Worm (Caenorhabditis elegans) whole organism, L4 larva: ENCODE results near the gene K07F5.16.

Experiments used
- F26F4.8 ChIP-seq: fragments of 200-800 bp; sonication (Bioruptor generic); conservative IDR thresholded peaks from 2 replicates; pipeline ENCODE4 v1.3.6; 2022; ENCODE audit warnings: missing genetic modification characterization, missing compliant biosample characterization
- F44E2.7 ChIP-seq: fragments of 200-800 bp; sonication (Bioruptor generic); IDR thresholded peaks from 2 replicates; pipeline ENCODE4 v2.1.2; 2022; ENCODE audit warnings: missing genetic modification characterization, missing compliant biosample characterization
- F49E8.2 ChIP-seq: sonication (generic microtip); optimal IDR thresholded peaks from 2 replicates; lab custom pipeline; 2016; ENCODE audit warnings: missing compliant biosample characterization, mild to moderate bottlenecking, missing genetic modification characterization, borderline replicate concordance
- Y75B8A.6 ChIP-seq: fragments of 200-800 bp; sonication (Bioruptor generic); IDR thresholded peaks from 2 replicates; pipeline ENCODE4 v1.3.6; 2022; ENCODE audit warnings: missing genetic modification reagents, missing genetic modification characterization, missing compliant biosample characterization
- aha-1 ChIP-seq: fragments of 150-350 bp; peaks from one replicate; lab custom pipeline; 2014; ENCODE audit warnings: missing biosample characterization, missing genetic modification characterization
- ceh-28 ChIP-seq: fragments of 150-350 bp; optimal IDR thresholded peaks from 2 replicates; lab custom pipeline; 2014; ENCODE audit warnings: missing biosample characterization, missing genetic modification reagents, missing genetic modification characterization
- ceh-62 ChIP-seq: sonication (generic microtip); optimal IDR thresholded peaks from 2 replicates; lab custom pipeline; 2017; ENCODE audit warnings: missing biosample characterization, missing genetic modification characterization
- ces-1 ChIP-seq: fragments of 150-350 bp; sonication (generic microtip); optimal IDR thresholded peaks from 4 replicates; lab custom pipeline; 2014; ENCODE audit warnings: missing biosample characterization, missing genetic modification reagents, missing genetic modification characterization
- cey-2 ChIP-seq: sonication (generic microtip); optimal IDR thresholded peaks from 3 replicates; lab custom pipeline; 2017; ENCODE audit warnings: missing genetic modification characterization, mild to moderate bottlenecking, missing compliant biosample characterization, antibody characterized with exemption, borderline replicate concordance; ENCODE audit not compliant: insufficient read depth
- daf-19 ChIP-seq: fragments of 200-800 bp; sonication (Bioruptor generic); conservative IDR thresholded peaks from 2 replicates; pipeline ENCODE4 v1.3.6; 2022; ENCODE audit warnings: missing genetic modification characterization, missing compliant biosample characterization
- duxl-1 ChIP-seq: sonication (generic microtip); optimal IDR thresholded peaks from 2 replicates; lab custom pipeline; 2016; ENCODE audit warnings: mild to moderate bottlenecking, missing genetic modification characterization, moderate library complexity, missing compliant biosample characterization; ENCODE audit not compliant: poor library complexity
- egl-27 ChIP-seq: sonication (generic microtip); optimal IDR thresholded peaks from 3 replicates; lab custom pipeline; 2017; ENCODE audit warnings: missing biosample characterization, missing genetic modification reagents, missing genetic modification characterization
- egl-43 ChIP-seq: fragments of 200-800 bp; sonication (Bioruptor generic); IDR thresholded peaks from 2 replicates; pipeline ENCODE4 v1.3.6; 2022; ENCODE audit warnings: missing genetic modification reagents, missing genetic modification characterization, missing compliant biosample characterization
- hif-1 ChIP-seq, 2 experiments: sonication (generic microtip); optimal IDR thresholded peaks; 2 replicates each; lab custom pipeline; 2016 to 2017; ENCODE audit warnings: missing compliant biosample characterization in 2 of 2, missing genetic modification characterization in 2 of 2, missing genetic modification reagents in 2 of 2, missing genotype in 2 of 2, mild to moderate bottlenecking in 1 of 2
- jun-1 ChIP-seq: fragments of 150-350 bp; optimal IDR thresholded peaks from 2 replicates; lab custom pipeline; 2014; ENCODE audit warnings: missing biosample characterization, missing genetic modification reagents, missing genetic modification characterization
- lim-7 ChIP-seq: fragments of 200-800 bp; sonication (Bioruptor generic); IDR thresholded peaks from 2 replicates; pipeline ENCODE4 v1.3.6; 2022; ENCODE audit warnings: missing genetic modification characterization, missing compliant biosample characterization
- lin-13 ChIP-seq: fragments of 150-350 bp; optimal IDR thresholded peaks from 2 replicates; lab custom pipeline; 2014; ENCODE audit warnings: missing biosample characterization, missing genetic modification reagents, missing genetic modification characterization
- lin-15B ChIP-seq: fragments of 150-350 bp; sonication (generic microtip); optimal IDR thresholded peaks from 3 replicates; lab custom pipeline; 2014; ENCODE audit warnings: missing biosample characterization, missing genetic modification characterization
- lsy-2 ChIP-seq, 2 experiments: fragments of 150-350 bp in 1 of 2; sonication (generic microtip) in 1 of 2; optimal IDR thresholded peaks; 2 replicates each; lab custom pipeline; 2014 to 2017; ENCODE audit warnings: missing biosample characterization in 2 of 2, missing genetic modification characterization in 2 of 2
- madf-9 ChIP-seq: fragments of 200-800 bp; sonication (Bioruptor generic); conservative IDR thresholded peaks from 2 replicates; pipeline ENCODE4 v1.3.6; 2022; ENCODE audit warnings: missing genetic modification reagents, missing genetic modification characterization, missing compliant biosample characterization
- mes-2 ChIP-seq: sonication (generic microtip); optimal IDR thresholded peaks from 2 replicates; lab custom pipeline; 2016; ENCODE audit warnings: missing genotype, mild to moderate bottlenecking, missing genetic modification characterization, missing compliant biosample characterization; ENCODE audit not compliant: poor library complexity, severe bottlenecking
- nhr-10 ChIP-seq: fragments of 150-350 bp; optimal IDR thresholded peaks from 2 replicates; lab custom pipeline; 2014; ENCODE audit warnings: missing biosample characterization, missing genetic modification characterization
- nhr-25 ChIP-seq: sonication (generic microtip); optimal IDR thresholded peaks from 2 replicates; lab custom pipeline; 2017; ENCODE audit warnings: missing genetic modification characterization, mild to moderate bottlenecking, missing compliant biosample characterization, antibody characterized with exemption, moderate library complexity, borderline replicate concordance; ENCODE audit not compliant: insufficient read depth
- nhr-41 ChIP-seq: fragments of 200-800 bp; sonication (Bioruptor generic); IDR thresholded peaks from 2 replicates; pipeline ENCODE4 v1.3.6; 2022; ENCODE audit warnings: missing genetic modification reagents, missing genetic modification characterization, missing compliant biosample characterization
- nhr-6 ChIP-seq: fragments of 150-350 bp; optimal IDR thresholded peaks from 2 replicates; lab custom pipeline; 2014; ENCODE audit warnings: missing biosample characterization, missing genetic modification characterization
- pha-4 ChIP-seq, 2 experiments: fragments of 150-350 bp in 1 of 2; fragments of 200-800 bp in 1 of 2; sonication (Bioruptor generic) in 1 of 2; IDR thresholded peaks in 1 of 2; optimal IDR thresholded peaks in 1 of 2; 2 replicates each; pipeline versions ENCODE4 v1.3.6 to Lab custom; 2014 to 2022; ENCODE audit warnings: missing genetic modification characterization in 2 of 2, missing genetic modification reagents in 2 of 2, missing biosample characterization in 1 of 2, missing compliant biosample characterization in 1 of 2
- set-16 ChIP-seq: fragments of 200-800 bp; sonication (Bioruptor generic); IDR thresholded peaks from 2 replicates; pipeline ENCODE4 v1.3.6; 2022; ENCODE audit warnings: missing genetic modification reagents, missing genetic modification characterization, missing compliant biosample characterization
- skn-1 ChIP-seq: fragments of 150-350 bp; optimal IDR thresholded peaks from 2 replicates; lab custom pipeline; 2014; ENCODE audit warnings: missing biosample characterization, missing genetic modification characterization
- spr-1 ChIP-seq: sonication (generic microtip); optimal IDR thresholded peaks from 2 replicates; lab custom pipeline; 2016; ENCODE audit warnings: mild to moderate bottlenecking, missing genetic modification characterization, missing compliant biosample characterization
- spr-3 ChIP-seq: fragments of 200-800 bp; sonication (Bioruptor generic); optimal IDR thresholded peaks from 2 replicates; lab custom pipeline; 2018; ENCODE audit warnings: mild to moderate bottlenecking, missing genetic modification characterization, missing compliant biosample characterization
- zfp-3 ChIP-seq: fragments of 200-800 bp; sonication (Bioruptor generic); conservative IDR thresholded peaks from 2 replicates; pipeline ENCODE4 v1.3.6; 2022; ENCODE audit warnings: missing genetic modification reagents, missing genetic modification characterization, missing compliant biosample characterization
- zip-2 ChIP-seq: fragments of 150-350 bp; optimal IDR thresholded peaks from 2 replicates; lab custom pipeline; 2014; ENCODE audit warnings: missing biosample characterization, missing genetic modification characterization

The K07F5.16 gene

ce11 chrIV:9846574-9846973 lies 17.3 kb upstream of the K07F5.16 start, which contains the start of gene K07F5.6:
TSS of gene K07F5.6 (minus strand) at chrIV:9846674.
- TF ChIP-seq cey-2 (tag; lab: Kevin White, UChicago) (no peak), nhr-25 (tag; lab: Kevin White, UChicago) (no peak), lim-7 (no peak), madf-9 (GFP tag; lab: Robert Waterston, UW) (no peak), ces-1 (GFP tag; lab: Kevin White, UChicago) (no peak), lin-13 (no peak)
- TF ChIP-seq, all 104 proteins: peak for 0

ce11 chrIV:9848075-9848474 lies 15.8 kb upstream of the K07F5.16 start, which contains the start of gene K07F5.7:
TSS of gene K07F5.7 (minus strand) at chrIV:9848175.
- TF ChIP-seq F49E8.2 (tag; lab: Kevin White, UChicago) (no peak), aha-1 (tag; lab: Kevin White, UChicago) (peak; percentile 64), ces-1 (GFP tag; lab: Kevin White, UChicago) (no peak)
- TF ChIP-seq, all 104 proteins: peak for 1

ce11 chrIV:9849624-9850023 lies 14.3 kb upstream of the K07F5.16 start, which contains the start of gene K07F5.8:
TSS of gene K07F5.8 (minus strand) at chrIV:9849724.
- no peak for TF ChIP-seq ceh-62 (tag; lab: Kevin White, UChicago)
- no peak for TF ChIP-seq lsy-2 (tag; optimal IDR thresholded peaks at IDR 0.05; lab: Kevin White, UChicago)
- TF ChIP-seq spr-3 (GFP tag; lab: Kevin White, UChicago): no peak
- no peak for TF ChIP-seq ceh-28 (tag; lab: Kevin White, UChicago)
- no peak for TF ChIP-seq nhr-41 (GFP tag; lab: Robert Waterston, UW)
- TF ChIP-seq pha-4 (GFP tag; IDR thresholded peaks at IDR 0.05; lab: Robert Waterston, UW): no peak
- TF ChIP-seq pha-4 (tag; optimal IDR thresholded peaks at IDR 0.05; lab: Kevin White, UChicago): no peak
- TF ChIP-seq F26F4.8 (GFP tag; lab: Robert Waterston, UW): no peak
- no peak for TF ChIP-seq F44E2.7 (GFP tag; lab: Robert Waterston, UW)
- TF ChIP-seq skn-1 (tag; lab: Kevin White, UChicago): no peak
- no peak for TF ChIP-seq egl-27 (tag; lab: Kevin White, UChicago)
- TF ChIP-seq, all 104 proteins: peak for 0

- TF ChIP-seq mes-2 (no peak), pha-4 (GFP tag; IDR thresholded peaks at IDR 0.05; lab: Robert Waterston, UW) (no peak), pha-4 (tag; optimal IDR thresholded peaks at IDR 0.05; lab: Kevin White, UChicago) (no peak), zfp-3 (GFP tag; lab: Robert Waterston, UW) (no peak), zip-2 (tag; lab: Kevin White, UChicago) (no peak), set-16 (GFP tag; lab: Robert Waterston, UW) (no peak), jun-1 (tag; lab: Kevin White, UChicago) (no peak), hif-1 (tag; optimal IDR thresholded peaks at IDR 0.05; lab: Kevin White, UChicago) (no peak), lsy-2 (tag; optimal IDR thresholded peaks at IDR 0.05; lab: Kevin White, UChicago) (no peak), egl-43 (GFP tag; lab: Robert Waterston, UW) (no peak), nhr-10 (no peak), nhr-6 (tag; lab: Kevin White, UChicago) (no peak), spr-1 (tag; lab: Kevin White, UChicago) (no peak), lin-15B (tag; lab: Kevin White, UChicago) (no peak), Y75B8A.6 (GFP tag; lab: Robert Waterston, UW) (no peak)
Measured at ce11 chrIV:9850931-9851330, 13.0 kb upstream of the K07F5.16 start, which contains the start of gene ssp-10. TSS of gene ssp-10 (minus strand) at chrIV:9851031.

ce11 chrIV:9852250-9852649 lies 11.7 kb upstream of the K07F5.16 start, which contains the start of gene ssq-1:
TSS of gene ssq-1 (plus strand) at chrIV:9852550.
- TF ChIP-seq daf-19 (GFP tag; lab: Robert Waterston, UW) (no peak), duxl-1 (tag; lab: Kevin White, UChicago) (no peak)
